Worm (Caenorhabditis elegans) whole organism, L4 larva: ENCODE data around the gene Y67D2.5.

Experiments
- ceh-82 ChIP-seq: sonication (generic microtip); optimal IDR thresholded peaks from 2 replicates; lab custom pipeline; 2017; ENCODE audit warnings: missing biosample characterization, missing genetic modification characterization
- lin-13 ChIP-seq: fragments of 150-350 bp; optimal IDR thresholded peaks from 2 replicates; lab custom pipeline; 2014; ENCODE audit warnings: missing biosample characterization, missing genetic modification reagents, missing genetic modification characterization
- saeg-2 ChIP-seq: fragments of 200-800 bp; sonication (Bioruptor generic); IDR thresholded peaks from 2 replicates; pipeline ENCODE4 v1.3.6; 2022; ENCODE audit warnings: missing genetic modification reagents, missing genetic modification characterization, missing compliant biosample characterization
- skn-1 ChIP-seq: fragments of 150-350 bp; optimal IDR thresholded peaks from 2 replicates; lab custom pipeline; 2014; ENCODE audit warnings: missing biosample characterization, missing genetic modification characterization
- snpc-4 ChIP-seq: fragments of 150-350 bp; optimal IDR thresholded peaks from 2 replicates; lab custom pipeline; 2014; ENCODE audit warnings: missing biosample characterization, missing genetic modification characterization
- unc-130 ChIP-seq: sonication (generic microtip); optimal IDR thresholded peaks from 2 replicates; lab custom pipeline; 2016; ENCODE audit warnings: missing genetic modification reagents, missing genetic modification characterization, missing compliant biosample characterization
- unc-39 ChIP-seq: sonication (generic microtip); optimal IDR thresholded peaks from 2 replicates; lab custom pipeline; 2017; ENCODE audit warnings: missing biosample characterization, missing genetic modification characterization

ce11 chrIII:1539366-1539765 is 678 bp downstream of the Y67D2.5 start:
- TF ChIP-seq skn-1 (tag; lab: Kevin White, UChicago), result no peak
- no peak for TF ChIP-seq lin-13 (GFP tag; lab: Kevin White, UChicago)
- TF ChIP-seq saeg-2 (GFP tag; lab: Robert Waterston, UW), result no peak
- TF ChIP-seq ceh-82, result no peak
- no peak for TF ChIP-seq snpc-4 (tag; lab: Kevin White, UChicago)
- TF ChIP-seq unc-39 (tag; lab: Kevin White, UChicago), result no peak
- no peak for TF ChIP-seq unc-130
